Worm (Caenorhabditis elegans) whole organism, L1 larva: ENCODE data around the gene C17B7.9.
A peak's percentile ranks its signal among the peaks of the same experiment; 100 is the strongest.

Experiments
- C04F5.9 ChIP-seq: sonication (generic microtip); optimal IDR thresholded peaks from 2 replicates; lab custom pipeline; 2016; ENCODE audit warnings: missing genetic modification characterization, missing compliant biosample characterization
- C16A3.4 ChIP-seq: fragments of 150-350 bp; optimal IDR thresholded peaks from 2 replicates; lab custom pipeline; 2014; ENCODE audit warnings: missing biosample characterization, missing genetic modification characterization
- C34B4.2 ChIP-seq: sonication (generic microtip); optimal IDR thresholded peaks from 2 replicates; lab custom pipeline; 2017; ENCODE audit warnings: mild to moderate bottlenecking, missing genetic modification characterization, missing compliant biosample characterization
- Y116A8C.19 ChIP-seq: sonication (generic microtip); optimal IDR thresholded peaks from 2 replicates; lab custom pipeline; 2016; ENCODE audit warnings: missing compliant biosample characterization, missing genetic modification characterization, borderline replicate concordance
- aly-2 ChIP-seq: fragments of 150-350 bp; optimal IDR thresholded peaks from 2 replicates; lab custom pipeline; 2014; ENCODE audit warnings: missing biosample characterization, missing genetic modification characterization
- ceh-63 ChIP-seq: fragments of 200-800 bp; sonication (Bioruptor generic); optimal IDR thresholded peaks from 2 replicates; lab custom pipeline; 2018; ENCODE audit warnings: mild to moderate bottlenecking, missing genetic modification characterization, missing compliant biosample characterization
- ceh-90 ChIP-seq: sonication (generic microtip); optimal IDR thresholded peaks from 2 replicates; lab custom pipeline; 2016; ENCODE audit warnings: missing genetic modification characterization, missing compliant biosample characterization
- dpl-1 ChIP-seq, 3 experiments: fragments of 150-350 bp in 2 of 3; sonication (generic microtip) in 1 of 3; optimal IDR thresholded peaks; 2 replicates each; lab custom pipeline; 2014 to 2017; ENCODE audit warnings: missing biosample characterization in 3 of 3, missing genetic modification characterization in 3 of 3, missing genetic modification reagents in 3 of 3
- efl-1 ChIP-seq, 4 experiments: fragments of 150-350 bp; optimal IDR thresholded peaks in 3 of 4; peaks in 1 of 4; 1 replicate in 1 of 4; 2 replicates in 3 of 4; lab custom pipeline; 2014; ENCODE audit warnings: missing biosample characterization in 2 of 4, missing genetic modification characterization in 2 of 4, missing genetic modification reagents in 2 of 4
- egl-13 ChIP-seq: sonication (generic microtip); optimal IDR thresholded peaks from 2 replicates; lab custom pipeline; 2016; ENCODE audit warnings: missing genotype, missing genetic modification reagents, missing genetic modification characterization, missing compliant biosample characterization
- egl-27 ChIP-seq, 2 experiments: fragments of 150-350 bp in 1 of 2; sonication (generic microtip); optimal IDR thresholded peaks; 3 replicates each; lab custom pipeline; 2017 to 2018; ENCODE audit warnings: missing biosample characterization in 2 of 2, missing genetic modification characterization in 2 of 2, missing genetic modification reagents in 2 of 2
- elt-2 ChIP-seq: sonication (generic microtip); optimal IDR thresholded peaks from 2 replicates; lab custom pipeline; 2016; ENCODE audit warnings: missing genetic modification characterization, mild to moderate bottlenecking, inconsistent platforms, missing compliant biosample characterization, missing genetic modification reagents
- elt-3 ChIP-seq, 6 experiments: fragments of 150-350 bp in 1 of 6; sonication (generic microtip); optimal IDR thresholded peaks; 2 replicates each; lab custom pipeline; 2017 to 2018; ENCODE audit warnings: missing biosample characterization in 6 of 6, missing genetic modification characterization in 6 of 6, inconsistent platforms in 1 of 6
- fkh-10 ChIP-seq: sonication (generic microtip); optimal IDR thresholded peaks from 2 replicates; lab custom pipeline; 2017; ENCODE audit warnings: missing biosample characterization, missing genetic modification reagents, missing genetic modification characterization
- fkh-8 ChIP-seq: sonication (generic microtip); optimal IDR thresholded peaks from 2 replicates; lab custom pipeline; 2016; ENCODE audit warnings: mild to moderate bottlenecking, missing genetic modification characterization, missing compliant biosample characterization
- hlh-17 ChIP-seq: fragments of 200-800 bp; sonication (Bioruptor generic); optimal IDR thresholded peaks from 2 replicates; lab custom pipeline; 2018; ENCODE audit warnings: missing genetic modification characterization, mild to moderate bottlenecking, missing compliant biosample characterization, moderate library complexity, borderline replicate concordance
- hlh-4 ChIP-seq: sonication (generic microtip); optimal IDR thresholded peaks from 2 replicates; lab custom pipeline; 2016; ENCODE audit warnings: mild to moderate bottlenecking, missing genetic modification characterization, missing compliant biosample characterization
- lin-14 ChIP-seq: fragments of 200-800 bp; sonication (Bioruptor generic); optimal IDR thresholded peaks from 2 replicates; lab custom pipeline; 2018; ENCODE audit warnings: mild to moderate bottlenecking, missing genetic modification characterization, moderate library complexity, missing compliant biosample characterization
- lin-15B ChIP-seq: fragments of 150-350 bp; sonication (generic microtip); optimal IDR thresholded peaks from 3 replicates; lab custom pipeline; 2014; ENCODE audit warnings: missing biosample characterization, missing genetic modification characterization
- lir-3 ChIP-seq: sonication (generic microtip); optimal IDR thresholded peaks from 2 replicates; lab custom pipeline; 2016; ENCODE audit warnings: mild to moderate bottlenecking, missing genetic modification characterization, moderate library complexity, missing compliant biosample characterization; ENCODE audit not compliant: poor library complexity
- mef-2 ChIP-seq: fragments of 150-350 bp; optimal IDR thresholded peaks from 2 replicates; lab custom pipeline; 2014; ENCODE audit warnings: missing biosample characterization, missing genetic modification characterization
- mep-1 ChIP-seq: fragments of 150-350 bp; optimal IDR thresholded peaks from 2 replicates; lab custom pipeline; 2014; ENCODE audit warnings: missing biosample characterization, missing genetic modification characterization
- nhr-19 ChIP-seq: fragments of 200-800 bp; sonication (Bioruptor generic); conservative IDR thresholded peaks from 2 replicates; pipeline ENCODE4 v1.3.6; 2022; ENCODE audit warnings: missing genetic modification characterization, missing compliant biosample characterization
- nhr-84 ChIP-seq: sonication (generic microtip); optimal IDR thresholded peaks from 2 replicates; lab custom pipeline; 2017; ENCODE audit warnings: missing biosample characterization, missing genetic modification characterization
- nhr-85 ChIP-seq: sonication (generic microtip); peaks from one replicate; lab custom pipeline; 2016; ENCODE audit warnings: missing genetic modification characterization, inconsistent platforms, missing compliant biosample characterization
- nhr-90 ChIP-seq: sonication (generic microtip); optimal IDR thresholded peaks from 2 replicates; lab custom pipeline; 2016; ENCODE audit warnings: mild to moderate bottlenecking, missing genetic modification characterization, missing compliant biosample characterization; ENCODE audit not compliant: poor library complexity
- pag-3 ChIP-seq: sonication (generic microtip); optimal IDR thresholded peaks from 2 replicates; lab custom pipeline; 2017; ENCODE audit warnings: missing genetic modification characterization, mild to moderate bottlenecking, missing compliant biosample characterization, antibody characterized with exemption, borderline replicate concordance; ENCODE audit not compliant: insufficient read depth
- sox-4 ChIP-seq: sonication (generic microtip); optimal IDR thresholded peaks from 2 replicates; lab custom pipeline; 2016; ENCODE audit warnings: missing genetic modification characterization, missing compliant biosample characterization
- tbx-2 ChIP-seq: sonication (generic microtip); optimal IDR thresholded peaks from 2 replicates; lab custom pipeline; 2016; ENCODE audit warnings: missing genetic modification characterization, missing compliant biosample characterization
- tlp-1 ChIP-seq: fragments of 150-350 bp; optimal IDR thresholded peaks from 2 replicates; lab custom pipeline; 2014; ENCODE audit warnings: missing biosample characterization, missing genetic modification characterization
- unc-130 ChIP-seq: fragments of 150-350 bp; optimal IDR thresholded peaks from 2 replicates; lab custom pipeline; 2017; ENCODE audit warnings: missing biosample characterization, missing genetic modification characterization, inconsistent platforms
- unc-30 ChIP-seq: sonication (generic microtip); optimal IDR thresholded peaks from 2 replicates; lab custom pipeline; 2017; ENCODE audit warnings: missing biosample characterization, missing genetic modification characterization
- unc-86 ChIP-seq: sonication (generic microtip); optimal IDR thresholded peaks from 2 replicates; lab custom pipeline; 2016; ENCODE audit warnings: missing genetic modification characterization, missing compliant biosample characterization
- unc-98 ChIP-seq: fragments of 200-800 bp; sonication (Bioruptor generic); IDR thresholded peaks from 2 replicates; pipeline ENCODE4 v1.3.6; 2022; ENCODE audit warnings: missing genetic modification characterization, missing compliant biosample characterization
- vab-15 ChIP-seq: sonication (generic microtip); optimal IDR thresholded peaks from 2 replicates; lab custom pipeline; 2017; ENCODE audit warnings: missing genotype, mild to moderate bottlenecking, missing genetic modification characterization, missing compliant biosample characterization
- xbp-1 ChIP-seq: sonication (generic microtip); optimal IDR thresholded peaks from 2 replicates; lab custom pipeline; 2016; ENCODE audit warnings: missing genetic modification characterization, missing compliant biosample characterization
- zag-1 ChIP-seq: fragments of 150-350 bp; optimal IDR thresholded peaks from 2 replicates; lab custom pipeline; 2014; ENCODE audit warnings: missing biosample characterization, missing genetic modification characterization
- ztf-4 ChIP-seq: fragments of 150-350 bp; optimal IDR thresholded peaks from 2 replicates; lab custom pipeline; 2014; ENCODE audit warnings: missing biosample characterization, missing genetic modification characterization

C17B7.9 gene

ce11 chrV:3342504-3342903 is 10.6 kb upstream of the C17B7.9 start, which contains the start of gene C17B7.3:
C17B7.3 (plus strand) TSS chrV:3342804.
- TF ChIP-seq dpl-1 (GFP tag; optimal IDR thresholded peaks at IDR 0.05; lab: Kevin White, UChicago) (no peak), efl-1 (optimal IDR thresholded peaks at IDR 0.05; lab: Kevin White, UChicago) (no peak), efl-1 (GFP tag; optimal IDR thresholded peaks at IDR 0.05 in 1 of 2; lab: Kevin White, UChicago) (peak in 1 of 2 experiments; percentile 55), elt-3 (tag; optimal IDR thresholded peaks at IDR 0.05; lab: Kevin White, UChicago) (no peak), mef-2 (no peak), fkh-8 (tag; lab: Kevin White, UChicago) (no peak), C04F5.9 (tag; lab: Kevin White, UChicago) (no peak), nhr-84 (tag; lab: Kevin White, UChicago) (no peak)

ce11 chrV:3341906-3342305 is 10.0 kb upstream of the C17B7.9 start, which contains the start of gene C17B7.10:
C17B7.10 (minus strand) TSS chrV:3342006.
- no peak for TF ChIP-seq zag-1

- TF ChIP-seq unc-86 (tag; lab: Kevin White, UChicago): no peak
- no peak for TF ChIP-seq pag-3 (tag; lab: Kevin White, UChicago)
- no peak for TF ChIP-seq tbx-2 (tag; lab: Kevin White, UChicago)
- no peak for TF ChIP-seq lin-14 (GFP tag; lab: Kevin White, UChicago)
- TF ChIP-seq nhr-84 (tag; lab: Kevin White, UChicago): no peak
- no peak for TF ChIP-seq lin-15B (tag; lab: Kevin White, UChicago)
- no peak for TF ChIP-seq ceh-63 (GFP tag; lab: Kevin White, UChicago)
- no peak for TF ChIP-seq Y116A8C.19
- no peak for TF ChIP-seq nhr-90 (tag; lab: Kevin White, UChicago)
- no peak for TF ChIP-seq mep-1 (tag; lab: Kevin White, UChicago)
- TF ChIP-seq elt-3 (tag; optimal IDR thresholded peaks at IDR 0.05; lab: Kevin White, UChicago): no peak
- no peak for TF ChIP-seq ceh-90 (tag; lab: Kevin White, UChicago)
- no peak for TF ChIP-seq unc-30
- no peak for TF ChIP-seq lir-3 (tag; lab: Kevin White, UChicago)
- TF ChIP-seq xbp-1: no peak
- no peak for TF ChIP-seq ztf-4
- TF ChIP-seq hlh-4 (tag; lab: Kevin White, UChicago): no peak
- no peak for TF ChIP-seq vab-15 (tag; lab: Kevin White, UChicago)
- TF ChIP-seq dpl-1 (GFP tag; optimal IDR thresholded peaks at IDR 0.05; lab: Kevin White, UChicago): no peak
- TF ChIP-seq tlp-1 (tag; lab: Kevin White, UChicago): no peak
Observed at ce11 chrV:3339009-3339408, 7.1 kb upstream of the C17B7.9 start, which contains the start of gene C17B7.4. C17B7.4 (plus strand) TSS chrV:3339309.

ce11 chrV:3333334-3333733 is 1.4 kb upstream of the C17B7.9 start, which contains the start of gene C17B7.5:
C17B7.5 (plus strand) TSS chrV:3333634.
- TF ChIP-seq ceh-63 (GFP tag; lab: Kevin White, UChicago): no peak

ce11 chrV:3324178-3324577 is 7.7 kb downstream of the C17B7.9 start, which contains the start of gene C17B7.8:
C17B7.8 (minus strand) TSS chrV:3324278.
- no peak for TF ChIP-seq unc-130

- TF ChIP-seq aly-2 (tag; lab: Kevin White, UChicago) (no peak), fkh-10 (GFP tag; lab: Kevin White, UChicago) (no peak), nhr-85 (tag; lab: Kevin White, UChicago) (no peak), nhr-90 (tag; lab: Kevin White, UChicago) (no peak), nhr-19 (no peak), C16A3.4 (tag; lab: Kevin White, UChicago) (no peak), sox-4 (tag; lab: Kevin White, UChicago) (no peak), ceh-90 (tag; lab: Kevin White, UChicago) (no peak), C34B4.2 (no peak), egl-13 (tag; lab: Kevin White, UChicago) (no peak), egl-27 (tag; optimal IDR thresholded peaks at IDR 0.05; lab: Kevin White, UChicago) (no peak), ceh-63 (GFP tag; lab: Kevin White, UChicago) (no peak), hlh-4 (tag; lab: Kevin White, UChicago) (no peak), elt-2 (tag; lab: Kevin White, UChicago) (no peak), hlh-17 (GFP tag; lab: Kevin White, UChicago) (no peak), unc-98 (GFP tag; lab: Robert Waterston, UW) (no peak), lin-14 (GFP tag; lab: Kevin White, UChicago) (no peak)
- TF ChIP-seq, all 84 proteins: peak for 0
Observed at ce11 chrV:3320432-3320831, 11.5 kb downstream of the C17B7.9 start, which contains the start of gene C17B7.14. C17B7.14 (minus strand) TSS chrV:3320532.
